Worm (Caenorhabditis elegans) whole organism, L4 larva: ENCODE measurements around the gene C16C10.13.
A peak's percentile ranks its signal among the peaks of the same experiment; 100 is the strongest.

Source experiments
- F10B5.3 ChIP-seq: sonication (generic microtip); optimal IDR thresholded peaks from 2 replicates; lab custom pipeline; 2016; ENCODE audit warnings: mild to moderate bottlenecking, missing genetic modification characterization, missing compliant biosample characterization
- F26F4.8 ChIP-seq: fragments of 200-800 bp; sonication (Bioruptor generic); conservative IDR thresholded peaks from 2 replicates; pipeline ENCODE4 v1.3.6; 2022; ENCODE audit warnings: missing genetic modification characterization, missing compliant biosample characterization
- F44E2.7 ChIP-seq: fragments of 200-800 bp; sonication (Bioruptor generic); IDR thresholded peaks from 2 replicates; pipeline ENCODE4 v2.1.2; 2022; ENCODE audit warnings: missing genetic modification characterization, missing compliant biosample characterization
- F49E8.2 ChIP-seq: sonication (generic microtip); optimal IDR thresholded peaks from 2 replicates; lab custom pipeline; 2016; ENCODE audit warnings: missing compliant biosample characterization, mild to moderate bottlenecking, missing genetic modification characterization, borderline replicate concordance
- T26A8.4 ChIP-seq: fragments of 200-800 bp; sonication (Bioruptor generic); IDR thresholded peaks from 2 replicates; pipeline ENCODE4 v1.3.6; 2022; ENCODE audit warnings: missing genetic modification characterization, missing compliant biosample characterization
- Y105C5A.15 ChIP-seq: fragments of 200-800 bp; sonication (Bioruptor generic); IDR thresholded peaks from 2 replicates; pipeline ENCODE4 v1.3.6; 2022; ENCODE audit warnings: missing genetic modification characterization, missing compliant biosample characterization
- Y5F2A.4 ChIP-seq: fragments of 200-800 bp; sonication (Bioruptor generic); optimal IDR thresholded peaks from 2 replicates; lab custom pipeline; 2018; ENCODE audit warnings: mild to moderate bottlenecking, missing genetic modification characterization, missing compliant biosample characterization
- Y75B8A.6 ChIP-seq: fragments of 200-800 bp; sonication (Bioruptor generic); IDR thresholded peaks from 2 replicates; pipeline ENCODE4 v1.3.6; 2022; ENCODE audit warnings: missing genetic modification reagents, missing genetic modification characterization, missing compliant biosample characterization
- ceh-20 ChIP-seq: fragments of 200-800 bp; sonication (Bioruptor generic); IDR thresholded peaks from 2 replicates; pipeline ENCODE4 v1.3.6; 2022; ENCODE audit warnings: missing genetic modification reagents, missing genetic modification characterization, missing compliant biosample characterization
- cey-2 ChIP-seq: sonication (generic microtip); optimal IDR thresholded peaks from 3 replicates; lab custom pipeline; 2017; ENCODE audit warnings: missing genetic modification characterization, mild to moderate bottlenecking, missing compliant biosample characterization, antibody characterized with exemption, borderline replicate concordance; ENCODE audit not compliant: insufficient read depth
- daf-16 ChIP-seq, 3 experiments: sonication (generic microtip); optimal IDR thresholded peaks; 2 replicates each; lab custom pipeline; 2016 to 2017; ENCODE audit warnings: missing genetic modification characterization in 3 of 3, missing genetic modification reagents in 3 of 3, mild to moderate bottlenecking in 2 of 3, missing compliant biosample characterization in 2 of 3, missing biosample characterization in 1 of 3, moderate library complexity in 1 of 3
- daf-19 ChIP-seq: fragments of 200-800 bp; sonication (Bioruptor generic); conservative IDR thresholded peaks from 2 replicates; pipeline ENCODE4 v1.3.6; 2022; ENCODE audit warnings: missing genetic modification characterization, missing compliant biosample characterization
- dmd-8 ChIP-seq: fragments of 200-800 bp; sonication (Bioruptor generic); IDR thresholded peaks from 2 replicates; pipeline ENCODE4 v1.3.6; 2022; ENCODE audit warnings: missing genetic modification characterization, missing compliant biosample characterization
- dmd-9 ChIP-seq: fragments of 200-800 bp; sonication (Bioruptor generic); IDR thresholded peaks from 2 replicates; pipeline ENCODE4 v1.3.6; 2022; ENCODE audit warnings: missing genetic modification reagents, missing genetic modification characterization, missing compliant biosample characterization
- dpl-1 ChIP-seq: fragments of 150-350 bp; optimal IDR thresholded peaks from 2 replicates; lab custom pipeline; 2014; ENCODE audit warnings: missing biosample characterization, missing genetic modification reagents, missing genetic modification characterization
- duxl-1 ChIP-seq: sonication (generic microtip); optimal IDR thresholded peaks from 2 replicates; lab custom pipeline; 2016; ENCODE audit warnings: mild to moderate bottlenecking, missing genetic modification characterization, moderate library complexity, missing compliant biosample characterization; ENCODE audit not compliant: poor library complexity
- dve-1 ChIP-seq: sonication (generic microtip); optimal IDR thresholded peaks from 2 replicates; lab custom pipeline; 2017; ENCODE audit warnings: antibody characterized with exemption, mild to moderate bottlenecking, missing genetic modification characterization, missing compliant biosample characterization; ENCODE audit not compliant: insufficient read depth
- gei-8 ChIP-seq: fragments of 200-800 bp; sonication (Bioruptor generic); optimal IDR thresholded peaks from 2 replicates; lab custom pipeline; 2018; ENCODE audit warnings: mild to moderate bottlenecking, missing genetic modification characterization, missing compliant biosample characterization
- lim-7 ChIP-seq: fragments of 200-800 bp; sonication (Bioruptor generic); IDR thresholded peaks from 2 replicates; pipeline ENCODE4 v1.3.6; 2022; ENCODE audit warnings: missing genetic modification characterization, missing compliant biosample characterization
- lin-1 ChIP-seq: fragments of 200-800 bp; sonication (Bioruptor generic); IDR thresholded peaks from 2 replicates; pipeline ENCODE4 v1.3.6; 2022; ENCODE audit warnings: missing genetic modification reagents, missing genetic modification characterization, missing compliant biosample characterization
- lin-13 ChIP-seq: fragments of 150-350 bp; optimal IDR thresholded peaks from 2 replicates; lab custom pipeline; 2014; ENCODE audit warnings: missing biosample characterization, missing genetic modification reagents, missing genetic modification characterization
- lin-15B ChIP-seq: fragments of 150-350 bp; sonication (generic microtip); optimal IDR thresholded peaks from 3 replicates; lab custom pipeline; 2014; ENCODE audit warnings: missing biosample characterization, missing genetic modification characterization
- lin-38 ChIP-seq: fragments of 200-800 bp; sonication (Bioruptor generic); IDR thresholded peaks from 2 replicates; pipeline ENCODE4 v1.3.6; 2022; ENCODE audit warnings: missing genetic modification reagents, missing genetic modification characterization, missing compliant biosample characterization
- lir-3 ChIP-seq: sonication (generic microtip); optimal IDR thresholded peaks from 2 replicates; lab custom pipeline; 2016; ENCODE audit warnings: mild to moderate bottlenecking, missing genetic modification characterization, missing compliant biosample characterization
- madf-5 ChIP-seq, 2 experiments: fragments of 200-800 bp; sonication (Bioruptor generic); IDR thresholded peaks; 2 replicates each; pipeline ENCODE4 v1.3.6; 2022; ENCODE audit warnings: missing compliant biosample characterization in 2 of 2, missing genetic modification characterization in 2 of 2
- madf-9 ChIP-seq: fragments of 200-800 bp; sonication (Bioruptor generic); conservative IDR thresholded peaks from 2 replicates; pipeline ENCODE4 v1.3.6; 2022; ENCODE audit warnings: missing genetic modification reagents, missing genetic modification characterization, missing compliant biosample characterization
- mdt-29 ChIP-seq: fragments of 200-800 bp; sonication (Bioruptor generic); IDR thresholded peaks from 2 replicates; pipeline ENCODE4 v1.3.6; 2022; ENCODE audit warnings: missing genetic modification reagents, missing genetic modification characterization, missing compliant biosample characterization
- mep-1 ChIP-seq: fragments of 150-350 bp; sonication (generic microtip); optimal IDR thresholded peaks from 3 replicates; lab custom pipeline; 2014; ENCODE audit warnings: missing biosample characterization, missing genetic modification characterization
- mxl-3 ChIP-seq: fragments of 200-800 bp; sonication (Bioruptor generic); optimal IDR thresholded peaks from 2 replicates; lab custom pipeline; 2018; ENCODE audit warnings: mild to moderate bottlenecking, missing genetic modification characterization, missing compliant biosample characterization
- nhr-10 ChIP-seq: fragments of 150-350 bp; optimal IDR thresholded peaks from 2 replicates; lab custom pipeline; 2014; ENCODE audit warnings: missing biosample characterization, missing genetic modification characterization
- nhr-102 ChIP-seq: sonication (generic microtip); optimal IDR thresholded peaks from 2 replicates; lab custom pipeline; 2016; ENCODE audit warnings: mild to moderate bottlenecking, missing genetic modification characterization, moderate library complexity, missing compliant biosample characterization
- nhr-11 ChIP-seq: fragments of 150-350 bp; optimal IDR thresholded peaks from 2 replicates; lab custom pipeline; 2014; ENCODE audit warnings: missing biosample characterization, missing genetic modification characterization
- nhr-111 ChIP-seq: fragments of 200-800 bp; sonication (Bioruptor generic); optimal IDR thresholded peaks from 2 replicates; lab custom pipeline; 2018; ENCODE audit warnings: mild to moderate bottlenecking, missing genetic modification characterization, missing compliant biosample characterization
- nhr-237 ChIP-seq: sonication (generic microtip); optimal IDR thresholded peaks from 2 replicates; lab custom pipeline; 2017; ENCODE audit warnings: missing biosample characterization, missing genetic modification characterization
- nhr-25 ChIP-seq: sonication (generic microtip); optimal IDR thresholded peaks from 2 replicates; lab custom pipeline; 2017; ENCODE audit warnings: missing genetic modification characterization, mild to moderate bottlenecking, missing compliant biosample characterization, antibody characterized with exemption, moderate library complexity, borderline replicate concordance; ENCODE audit not compliant: insufficient read depth
- nhr-28 ChIP-seq: fragments of 150-350 bp; optimal IDR thresholded peaks from 2 replicates; lab custom pipeline; 2014; ENCODE audit warnings: missing biosample characterization, missing genetic modification characterization
- nhr-41 ChIP-seq: fragments of 200-800 bp; sonication (Bioruptor generic); IDR thresholded peaks from 2 replicates; pipeline ENCODE4 v1.3.6; 2022; ENCODE audit warnings: missing genetic modification reagents, missing genetic modification characterization, missing compliant biosample characterization
- nhr-42 ChIP-seq: fragments of 200-800 bp; sonication (Bioruptor generic); IDR thresholded peaks from 2 replicates; pipeline ENCODE4 v1.3.6; 2022; ENCODE audit warnings: missing genetic modification characterization, missing compliant biosample characterization
- nhr-48 ChIP-seq: sonication (generic microtip); optimal IDR thresholded peaks from 2 replicates; lab custom pipeline; 2016; ENCODE audit warnings: mild to moderate bottlenecking, missing genetic modification characterization, missing compliant biosample characterization
- nhr-77 ChIP-seq: fragments of 150-350 bp; optimal IDR thresholded peaks from 2 replicates; lab custom pipeline; 2014; ENCODE audit warnings: missing biosample characterization, missing genetic modification characterization
- rbr-2 ChIP-seq: sonication (generic microtip); optimal IDR thresholded peaks from 2 replicates; lab custom pipeline; 2016; ENCODE audit warnings: missing genotype, missing genetic modification characterization, missing compliant biosample characterization
- sdz-12 ChIP-seq: fragments of 200-800 bp; sonication (Bioruptor generic); optimal IDR thresholded peaks from 2 replicates; lab custom pipeline; 2018; ENCODE audit warnings: mild to moderate bottlenecking, missing genetic modification characterization, missing compliant biosample characterization
- skn-1 ChIP-seq: fragments of 150-350 bp; optimal IDR thresholded peaks from 2 replicates; lab custom pipeline; 2014; ENCODE audit warnings: missing biosample characterization, missing genetic modification characterization
- snpc-4 ChIP-seq: fragments of 150-350 bp; optimal IDR thresholded peaks from 2 replicates; lab custom pipeline; 2014; ENCODE audit warnings: missing biosample characterization, missing genetic modification characterization
- spr-3 ChIP-seq: fragments of 200-800 bp; sonication (Bioruptor generic); optimal IDR thresholded peaks from 2 replicates; lab custom pipeline; 2018; ENCODE audit warnings: mild to moderate bottlenecking, missing genetic modification characterization, missing compliant biosample characterization
- tag-97 ChIP-seq: fragments of 200-800 bp; sonication (Bioruptor generic); IDR thresholded peaks from 2 replicates; pipeline ENCODE4 v1.3.6; 2022; ENCODE audit warnings: missing genetic modification characterization, missing compliant biosample characterization
- unc-62 ChIP-seq, 3 experiments: fragments of 150-350 bp in 1 of 3; sonication (generic microtip); optimal IDR thresholded peaks in 2 of 3; peaks in 1 of 3; 1 replicate in 1 of 3; 2 replicates in 2 of 3; lab custom pipeline; 2014 to 2017; ENCODE audit warnings: missing biosample characterization in 3 of 3, missing genetic modification characterization in 3 of 3, missing genetic modification reagents in 3 of 3, missing genotype in 1 of 3
- vab-7 ChIP-seq: fragments of 200-800 bp; sonication (Bioruptor generic); IDR thresholded peaks from 2 replicates; pipeline ENCODE4 v1.3.6; 2022; ENCODE audit warnings: missing genetic modification reagents, missing genetic modification characterization, missing compliant biosample characterization
- zfp-3 ChIP-seq: fragments of 200-800 bp; sonication (Bioruptor generic); conservative IDR thresholded peaks from 2 replicates; pipeline ENCODE4 v1.3.6; 2022; ENCODE audit warnings: missing genetic modification reagents, missing genetic modification characterization, missing compliant biosample characterization
- ztf-7 ChIP-seq: fragments of 150-350 bp; optimal IDR thresholded peaks from 2 replicates; lab custom pipeline; 2014; ENCODE audit warnings: missing biosample characterization, missing genetic modification characterization

The C16C10.13 gene

DNA sequence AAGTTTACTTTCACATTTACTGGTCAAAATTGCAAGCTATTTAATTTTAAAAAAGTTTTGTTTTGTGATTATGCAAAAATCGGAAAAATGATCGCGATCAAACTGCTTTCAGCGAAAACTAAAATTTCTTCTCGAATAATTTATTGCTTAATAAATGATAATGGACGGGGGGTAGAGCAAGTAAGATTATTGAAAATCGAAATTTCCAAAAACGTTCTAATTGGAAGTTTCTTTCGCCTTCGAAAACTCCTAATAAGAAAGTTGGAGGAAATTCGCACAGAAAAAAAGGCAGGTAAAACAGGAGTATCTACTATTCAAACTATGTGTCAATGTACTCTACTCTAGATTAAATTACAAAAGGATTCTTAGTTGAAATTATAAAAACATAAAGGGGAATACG, 4.0 kb upstream of the C16C10.13 start (continued):
- TF ChIP-seq lin-1 (GFP tag; lab: Robert Waterston, UW) (peak; percentile 39; the same call in 1 of the 2 replicates), vab-7 (GFP tag; lab: Robert Waterston, UW) (no peak), lin-38 (GFP tag; lab: Robert Waterston, UW) (peak; percentile 68), nhr-77 (tag; lab: Kevin White, UChicago) (no peak), lin-13 (GFP tag; lab: Kevin White, UChicago) (no peak), nhr-111 (GFP tag; lab: Kevin White, UChicago) (no peak), F26F4.8 (GFP tag; lab: Robert Waterston, UW) (no peak), dve-1 (tag; lab: Kevin White, UChicago) (no peak), lir-3 (tag; lab: Kevin White, UChicago) (no peak), nhr-48 (tag; lab: Kevin White, UChicago) (no peak), madf-5 (GFP tag; IDR thresholded peaks at IDR 0.05; lab: Robert Waterston, UW) (no peak), lim-7 (GFP tag; lab: Robert Waterston, UW) (0 out of 2 replicates have a peak, but pooled peaks have one; percentile 6), mep-1 (tag; lab: Kevin White, UChicago) (no peak), Y5F2A.4 (peak; percentile 18), duxl-1 (tag; lab: Kevin White, UChicago) (no peak), madf-9 (GFP tag; lab: Robert Waterston, UW) (no peak), ztf-7 (tag; lab: Kevin White, UChicago) (no peak), daf-19 (GFP tag; lab: Robert Waterston, UW) (no peak), T26A8.4 (GFP tag; lab: Robert Waterston, UW) (no peak), F49E8.2 (tag; lab: Kevin White, UChicago) (peak; percentile 83), nhr-10 (tag; lab: Kevin White, UChicago) (no peak), tag-97 (GFP tag; lab: Robert Waterston, UW) (no peak), skn-1 (no peak), dmd-9 (GFP tag; lab: Robert Waterston, UW) (no peak), ceh-20 (GFP tag; lab: Robert Waterston, UW) (no peak), dpl-1 (no peak), rbr-2 (tag; lab: Kevin White, UChicago) (no peak), nhr-28 (tag; lab: Kevin White, UChicago) (no peak), unc-62 (GFP tag; optimal IDR thresholded peaks at IDR 0.05 in 1 of 2; lab: Kevin White, UChicago) (no peak), unc-62 (tag; optimal IDR thresholded peaks at IDR 0.05; lab: Kevin White, UChicago) (no peak), cey-2 (no peak), nhr-102 (no peak), Y75B8A.6 (GFP tag; lab: Robert Waterston, UW) (no peak), F44E2.7 (GFP tag; lab: Robert Waterston, UW) (no peak), nhr-237 (tag; lab: Kevin White, UChicago) (no peak), nhr-11 (tag; lab: Kevin White, UChicago) (no peak), gei-8 (GFP tag; lab: Kevin White, UChicago) (no peak), F10B5.3 (tag; lab: Kevin White, UChicago) (no peak), nhr-25 (tag; lab: Kevin White, UChicago) (no peak), sdz-12 (GFP tag; lab: Kevin White, UChicago) (no peak), zfp-3 (GFP tag; lab: Robert Waterston, UW) (no peak), nhr-42 (GFP tag; lab: Robert Waterston, UW) (no peak), nhr-41 (GFP tag; lab: Robert Waterston, UW) (no peak), mxl-3 (GFP tag; lab: Kevin White, UChicago) (no peak), lin-15B (tag; lab: Kevin White, UChicago) (no peak), spr-3 (GFP tag; lab: Kevin White, UChicago) (no peak), dmd-8 (GFP tag; lab: Robert Waterston, UW) (no peak), mdt-29 (GFP tag; lab: Robert Waterston, UW) (no peak), snpc-4 (tag; lab: Kevin White, UChicago) (no peak), Y105C5A.15 (GFP tag; lab: Robert Waterston, UW) (0 out of 2 replicates have a peak, but pooled peaks have one; percentile 63), daf-16 (GFP tag; optimal IDR thresholded peaks at IDR 0.05; lab: Kevin White, UChicago) (peak in 1 of 2 experiments; percentile 36), daf-16 (tag; optimal IDR thresholded peaks at IDR 0.05; lab: Kevin White, UChicago) (no peak)
